Fruit fly (Drosophila melanogaster): ENCODE results near the gene Fad2.

The Fad2 gene

DNA sequence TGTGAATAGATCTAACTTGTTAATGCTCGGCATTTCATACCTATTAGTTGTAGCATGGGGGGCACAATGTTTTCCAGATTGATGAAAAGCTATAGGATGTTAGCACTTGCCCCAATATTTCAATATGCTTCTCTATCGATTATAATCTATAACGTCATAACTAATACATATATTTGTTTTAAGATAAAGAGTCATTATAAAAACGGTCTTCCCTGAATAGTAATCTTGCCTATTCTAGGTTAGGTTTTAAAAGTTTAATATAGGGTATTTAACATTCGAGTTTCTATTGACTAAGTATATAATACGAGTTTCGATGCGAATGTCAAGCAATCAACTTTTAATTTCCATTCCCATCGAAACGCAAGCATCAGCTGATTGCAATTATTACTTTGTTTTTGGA, 37.9 kb downstream of the Fad2 start, which contains the start of the genes CG6321 and Blos2:
TSS of gene CG6321 (minus strand) at position 25 of the 400 bp plus-strand sequence.
TSS of gene Blos2 (plus strand) at position 372 of the 400 bp plus-strand sequence.
- peak; percentile 24 for TF ChIP-seq gcm2 (GFP tag; optimal IDR thresholded peaks at IDR 0.05)
- peak; percentile 77 for TF ChIP-seq CG17385 (GFP tag; optimal IDR thresholded peaks at IDR 0.05)
- TF ChIP-seq Sin3A (optimal IDR thresholded peaks at IDR 0.05), result no peak
- TF ChIP-seq CG16815 (GFP tag; optimal IDR thresholded peaks at IDR 0.05), result peak; percentile 42
- no peak for TF ChIP-seq fru (optimal IDR thresholded peaks at IDR 0.05)
- TF ChIP-seq CG6654 (GFP tag; optimal IDR thresholded peaks at IDR 0.05), result peak; percentile 21
- TF ChIP-seq sr (GFP tag; IDR thresholded peaks at IDR 0.05), result no peak
- peak; percentile 27 for TF ChIP-seq en (GFP tag; optimal IDR thresholded peaks at IDR 0.05)
- peak; percentile 61 for TF ChIP-seq bab2 (GFP tag; optimal IDR thresholded peaks at IDR 0.05)
- no peak for TF ChIP-seq CG12942 (GFP tag; optimal IDR thresholded peaks at IDR 0.05)
- peak; percentile 64 for TF ChIP-seq CG12155 (GFP tag; optimal IDR thresholded peaks at IDR 0.05)
- TF ChIP-seq CG10321 (GFP tag; IDR thresholded peaks at IDR 0.05), result no peak
- no peak for TF ChIP-seq Optix (GFP tag; IDR thresholded peaks at IDR 0.05)
- TF ChIP-seq NK7.1 (GFP tag; optimal IDR thresholded peaks at IDR 0.05), result peak; percentile 25
- peak; percentile 11 for TF ChIP-seq CHES-1-like (GFP tag; optimal IDR thresholded peaks at IDR 0.05)
- TF ChIP-seq CG3163 (GFP tag; optimal IDR thresholded peaks at IDR 0.05), result no peak
- 0 out of 2 replicates have a peak, but pooled peaks have one; percentile 44 for TF ChIP-seq danr (GFP tag; IDR thresholded peaks at IDR 0.05)
- TF ChIP-seq jumu (GFP tag; optimal IDR thresholded peaks at IDR 0.05), result no peak
- peak; percentile 76 for TF ChIP-seq onecut (GFP tag; IDR thresholded peaks at IDR 0.05)
- TF ChIP-seq CG8281 (tag; optimal IDR thresholded peaks at IDR 0.05), result peak; percentile 33
- TF ChIP-seq HmgZ (tag; optimal IDR thresholded peaks at IDR 0.05), result peak; percentile 84
- peak; percentile 82 for TF ChIP-seq CG11695 (GFP tag; IDR thresholded peaks at IDR 0.05)
- TF ChIP-seq Nf-YC (tag; optimal IDR thresholded peaks at IDR 0.05), result peak; percentile 69
- peak; percentile 57; the same call in 1 of the 3 replicates for TF ChIP-seq CG11456 (GFP tag; IDR thresholded peaks at IDR 0.05)
- no peak for TF ChIP-seq CG10462 (GFP tag; optimal IDR thresholded peaks at IDR 0.05)
- TF ChIP-seq CG4820 (GFP tag; optimal IDR thresholded peaks at IDR 0.05), result peak; percentile 55
- TF ChIP-seq Kr (GFP tag; optimal IDR thresholded peaks at IDR 0.05), result no peak
- TF ChIP-seq sisA (GFP tag; IDR thresholded peaks at IDR 0.05), result peak; percentile 54
- peak; percentile 5 for TF ChIP-seq gro (GFP tag; optimal IDR thresholded peaks at IDR 0.05)
- TF ChIP-seq bigmax (GFP tag; optimal IDR thresholded peaks at IDR 0.05), result peak; percentile 93
- peak; percentile 5 to 88 for TF ChIP-seq Hr51 (GFP tag; optimal IDR thresholded peaks at IDR 0.05)
- TF ChIP-seq CG9215 (GFP tag; IDR thresholded peaks at IDR 0.05), result no peak
- peak; percentile 51 for TF ChIP-seq CG14014 (GFP tag; IDR thresholded peaks at IDR 0.05)
- peak; percentile 60; the same call in 1 of the 2 replicates for TF ChIP-seq al (GFP tag; IDR thresholded peaks at IDR 0.05)
- TF ChIP-seq CG17186 (GFP tag; optimal IDR thresholded peaks at IDR 0.05), result no peak
- TF ChIP-seq Dbx (GFP tag; IDR thresholded peaks at IDR 0.05), result peak; percentile 63; the same call in 2 of the 3 replicates
- peak; percentile 20 for TF ChIP-seq sqz (GFP tag; optimal IDR thresholded peaks at IDR 0.05)
- TF ChIP-seq CG10431 (GFP tag; optimal IDR thresholded peaks at IDR 0.05), result no peak
- no peak for TF ChIP-seq bbx (GFP tag; IDR thresholded peaks at IDR 0.05; ENCODE audit: partially characterized antibody)
- no peak for TF ChIP-seq CkIIα-i1 (GFP tag; IDR thresholded peaks at IDR 0.05)
- no peak for TF ChIP-seq CG16813 (GFP tag; IDR thresholded peaks at IDR 0.05; ENCODE audit: partially characterized antibody)
- peak; percentile 52 for TF ChIP-seq CG4707 (GFP tag; optimal IDR thresholded peaks at IDR 0.05)
- peak; percentile 79 for TF ChIP-seq stc (GFP tag; IDR thresholded peaks at IDR 0.05)
- 0 out of 2 replicates have a peak, but pooled peaks have one; percentile 22 for TF ChIP-seq Adf1 (GFP tag; IDR thresholded peaks at IDR 0.05)
- no peak for TF ChIP-seq her (GFP tag; optimal IDR thresholded peaks at IDR 0.05)
- no peak for TF ChIP-seq Bdp1 (GFP tag; optimal IDR thresholded peaks at IDR 0.05)
- peak; percentile 86 for TF ChIP-seq CG11504 (tag; optimal IDR thresholded peaks at IDR 0.05)
- peak; percentile 50 for TF ChIP-seq CG10654 (GFP tag; optimal IDR thresholded peaks at IDR 0.05)
- TF ChIP-seq CG10267 (tag; optimal IDR thresholded peaks at IDR 0.05), result peak; percentile 81
- TF ChIP-seq CG6175 (GFP tag; IDR thresholded peaks at IDR 0.05), result no peak
- TF ChIP-seq Poxn (GFP tag; IDR thresholded peaks at IDR 0.05), result peak; percentile 39; the same call in 1 of the 2 replicates
- no peak for TF ChIP-seq repo (GFP tag; optimal IDR thresholded peaks at IDR 0.05)
- no peak for TF ChIP-seq vnd (GFP tag; IDR thresholded peaks at IDR 0.05; ENCODE audit: partially characterized antibody)
